Worm (Caenorhabditis elegans) whole organism, late embryonic: Measurements from ENCODE around the gene M117.1.
"Not testable (repeated sequence)": the region's sequence is repeated elsewhere in the genome, so short reads cannot be mapped to it uniquely, and the experiment has no call there.

Experiments
- F13H6.1 ChIP-seq: sonication (generic microtip); optimal IDR thresholded peaks from 2 replicates; lab custom pipeline; 2016; ENCODE audit warnings: missing genetic modification characterization, missing compliant biosample characterization
- K09A11.1 ChIP-seq: sonication (generic microtip); optimal IDR thresholded peaks from 2 replicates; lab custom pipeline; 2017; ENCODE audit warnings: antibody characterized with exemption, mild to moderate bottlenecking, missing genetic modification characterization, missing compliant biosample characterization; ENCODE audit not compliant: insufficient read depth
- T23F11.4 ChIP-seq: fragments of 200-800 bp; sonication (Bioruptor generic); optimal IDR thresholded peaks from 2 replicates; lab custom pipeline; 2018; ENCODE audit warnings: mild to moderate bottlenecking, missing genetic modification characterization, missing compliant biosample characterization
- Y22D7AL.16 ChIP-seq: sonication (generic microtip); optimal IDR thresholded peaks from 2 replicates; lab custom pipeline; 2016; ENCODE audit warnings: missing genetic modification characterization, missing compliant biosample characterization
- ahr-1 ChIP-seq: sonication (generic microtip); optimal IDR thresholded peaks from 2 replicates; lab custom pipeline; 2016; ENCODE audit warnings: missing genetic modification characterization, missing compliant biosample characterization
- ama-1 ChIP-seq: fragments of 150-350 bp; optimal IDR thresholded peaks from 2 replicates; lab custom pipeline; 2014
- ceh-14 ChIP-seq: sonication (generic microtip); optimal IDR thresholded peaks from 2 replicates; lab custom pipeline; 2016; ENCODE audit warnings: missing genotype, missing genetic modification characterization, missing compliant biosample characterization
- ceh-19 ChIP-seq: fragments of 200-800 bp; sonication (Bioruptor generic); optimal IDR thresholded peaks from 2 replicates; lab custom pipeline; 2018; ENCODE audit warnings: mild to moderate bottlenecking, missing genetic modification characterization, missing compliant biosample characterization
- ceh-2 ChIP-seq: sonication (generic microtip); optimal IDR thresholded peaks from 2 replicates; lab custom pipeline; 2016; ENCODE audit warnings: missing genotype, missing genetic modification characterization, missing compliant biosample characterization
- ceh-30 ChIP-seq: fragments of 150-350 bp; optimal IDR thresholded peaks from 2 replicates; lab custom pipeline; 2014; ENCODE audit warnings: missing biosample characterization, missing genetic modification characterization
- ceh-34 ChIP-seq: sonication (generic microtip); optimal IDR thresholded peaks from 2 replicates; lab custom pipeline; 2016; ENCODE audit warnings: mild to moderate bottlenecking, missing genetic modification characterization, missing compliant biosample characterization
- ets-4 ChIP-seq: sonication (generic microtip); optimal IDR thresholded peaks from 2 replicates; lab custom pipeline; 2016; ENCODE audit warnings: missing genetic modification characterization, missing compliant biosample characterization
- fkh-10 ChIP-seq: fragments of 150-350 bp; optimal IDR thresholded peaks from 2 replicates; lab custom pipeline; 2014; ENCODE audit warnings: missing biosample characterization, missing genetic modification reagents, missing genetic modification characterization
- fkh-6 ChIP-seq: sonication (generic microtip); optimal IDR thresholded peaks from 2 replicates; lab custom pipeline; 2016; ENCODE audit warnings: missing genetic modification characterization, missing compliant biosample characterization
- gmeb-2 ChIP-seq: sonication (generic microtip); optimal IDR thresholded peaks from 2 replicates; lab custom pipeline; 2016; ENCODE audit warnings: missing genetic modification characterization, inconsistent platforms, missing compliant biosample characterization
- hlh-13 ChIP-seq: fragments of 200-800 bp; sonication (Bioruptor generic); optimal IDR thresholded peaks from 2 replicates; lab custom pipeline; 2018; ENCODE audit warnings: mild to moderate bottlenecking, missing genetic modification characterization, missing compliant biosample characterization
- hlh-15 ChIP-seq: sonication (generic microtip); optimal IDR thresholded peaks from 2 replicates; lab custom pipeline; 2016; ENCODE audit warnings: missing genetic modification characterization, missing compliant biosample characterization
- hlh-6 ChIP-seq: sonication (generic microtip); optimal IDR thresholded peaks from 2 replicates; lab custom pipeline; 2016; ENCODE audit warnings: missing genotype, missing genetic modification characterization, missing compliant biosample characterization
- mec-3 ChIP-seq: sonication (generic microtip); optimal IDR thresholded peaks from 2 replicates; lab custom pipeline; 2016; ENCODE audit warnings: borderline replicate concordance, missing genetic modification characterization, missing compliant biosample characterization
- nfya-1 ChIP-seq: sonication (generic microtip); optimal IDR thresholded peaks from 2 replicates; lab custom pipeline; 2017; ENCODE audit warnings: missing genetic modification characterization, mild to moderate bottlenecking, missing compliant biosample characterization, antibody characterized with exemption, moderate library complexity
- nhr-11 ChIP-seq: fragments of 150-350 bp; optimal IDR thresholded peaks from 2 replicates; lab custom pipeline; 2014; ENCODE audit warnings: missing biosample characterization, missing genetic modification characterization
- pat-9 ChIP-seq: fragments of 200-800 bp; sonication (Bioruptor generic); optimal IDR thresholded peaks from 2 replicates; lab custom pipeline; 2018; ENCODE audit warnings: mild to moderate bottlenecking, missing genetic modification characterization, moderate library complexity, missing compliant biosample characterization
- pqm-1 ChIP-seq: sonication (generic microtip); optimal IDR thresholded peaks from 2 replicates; lab custom pipeline; 2016; ENCODE audit warnings: missing genetic modification characterization, missing compliant biosample characterization
- rnt-1 ChIP-seq: sonication (generic microtip); optimal IDR thresholded peaks from 2 replicates; lab custom pipeline; 2016; ENCODE audit warnings: missing genetic modification characterization, missing compliant biosample characterization
- sox-4 ChIP-seq: sonication (generic microtip); optimal IDR thresholded peaks from 2 replicates; lab custom pipeline; 2017; ENCODE audit warnings: mild to moderate bottlenecking, missing genetic modification characterization, inconsistent platforms, missing compliant biosample characterization
- syd-9 ChIP-seq: sonication (generic microtip); optimal IDR thresholded peaks from 2 replicates; lab custom pipeline; 2016; ENCODE audit warnings: mild to moderate bottlenecking, missing genetic modification characterization, moderate library complexity, missing compliant biosample characterization
- tbx-7 ChIP-seq: sonication (generic microtip); optimal IDR thresholded peaks from 2 replicates; lab custom pipeline; 2016; ENCODE audit warnings: missing genotype, missing genetic modification characterization, missing compliant biosample characterization
- unc-3 ChIP-seq, 2 experiments: fragments of 200-800 bp in 1 of 2; sonication (Bioruptor generic) in 1 of 2; sonication (generic microtip) in 1 of 2; conservative IDR thresholded peaks in 1 of 2; optimal IDR thresholded peaks in 1 of 2; 2 replicates each; pipeline versions ENCODE4 v1.3.6 to Lab custom; 2016 to 2022; ENCODE audit warnings: missing compliant biosample characterization in 2 of 2, missing genetic modification characterization in 2 of 2, missing genetic modification reagents in 1 of 2
- unc-55 ChIP-seq: sonication (generic microtip); optimal IDR thresholded peaks from 2 replicates; lab custom pipeline; 2017; ENCODE audit warnings: missing biosample characterization, missing genetic modification reagents, missing genetic modification characterization
- unc-86 ChIP-seq: sonication (generic microtip); optimal IDR thresholded peaks from 2 replicates; lab custom pipeline; 2016; ENCODE audit warnings: missing genetic modification characterization, missing compliant biosample characterization
- zip-5 ChIP-seq: sonication (generic microtip); optimal IDR thresholded peaks from 2 replicates; lab custom pipeline; 2016; ENCODE audit warnings: missing genetic modification characterization, missing compliant biosample characterization

Gene M117.1

DNA sequence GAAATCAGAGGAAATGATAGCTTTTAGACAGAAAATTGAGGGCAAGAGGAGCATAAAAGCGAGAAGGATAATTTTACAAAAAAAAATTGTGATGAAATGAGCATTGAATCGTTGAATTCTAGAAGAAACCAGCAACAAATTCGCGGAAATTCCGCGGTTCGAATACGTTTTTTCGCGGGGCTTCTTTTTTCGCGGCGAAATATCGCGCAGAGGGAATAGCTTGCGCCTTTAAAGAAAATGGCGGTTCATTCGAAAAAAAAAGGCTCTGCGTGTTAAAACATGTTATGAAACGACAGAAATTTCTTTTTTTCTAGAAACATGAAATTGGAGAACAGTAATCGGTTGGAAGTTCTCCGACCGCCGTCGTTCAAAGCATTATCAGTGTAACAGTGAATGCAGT, 8.4 kb downstream of the M117.1 start:
- TF ChIP-seq gmeb-2 (tag; lab: Kevin White, UChicago) = no peak
- TF ChIP-seq nfya-1 = peak; percentile 13

DNA sequence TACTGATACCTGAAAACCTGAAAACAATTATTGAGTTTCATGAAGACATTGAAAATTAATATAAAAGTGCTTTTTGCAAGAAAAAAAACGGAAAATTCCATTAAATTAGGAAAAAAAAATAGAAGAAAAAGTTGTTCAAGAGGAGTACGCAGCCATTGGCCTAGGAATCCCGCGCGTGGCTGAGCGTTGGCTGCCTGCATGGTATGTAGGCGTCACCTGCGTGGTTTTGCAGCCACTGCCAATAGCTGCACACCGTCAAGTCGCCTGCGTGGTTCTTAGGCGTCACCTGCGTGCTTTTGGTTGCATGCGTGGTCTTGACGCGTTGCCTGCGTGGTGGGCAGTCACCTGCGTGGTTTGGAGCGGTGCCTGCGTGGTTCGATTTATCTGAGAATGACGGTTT, 14.0 kb downstream of the M117.1 start, which contains the start of gene M117.6:
TSS of gene M117.6 (minus strand) at position 101 of the 400 bp plus-strand sequence.
- TF ChIP-seq unc-86 (tag; lab: Kevin White, UChicago); K09A11.1 (tag; lab: Kevin White, UChicago); nfya-1: not testable (repeated sequence)

DNA sequence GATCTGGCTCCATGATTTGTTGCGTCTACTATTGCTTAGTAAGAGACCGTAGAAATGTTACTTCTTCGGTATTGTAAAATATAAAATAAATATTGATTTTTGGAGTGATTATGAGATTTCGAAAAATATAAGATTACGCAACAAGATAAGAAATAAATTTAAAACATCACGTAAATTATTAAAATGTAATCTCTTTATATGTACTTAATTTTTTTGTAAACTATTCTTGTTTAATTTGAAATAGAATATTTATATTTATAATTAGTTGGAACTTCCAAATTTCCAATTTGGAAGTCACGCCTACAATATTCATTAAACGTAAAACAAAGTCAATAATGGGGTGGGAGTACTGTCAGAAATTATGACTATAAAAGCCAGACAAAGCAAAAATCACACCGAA, 19.4 kb downstream of the M117.1 start, which contains the start of gene M117.4:
TSS of gene M117.4 (minus strand) at position 101 of the 400 bp plus-strand sequence.
- no peak for TF ChIP-seq syd-9 (tag; lab: Kevin White, UChicago)

DNA sequence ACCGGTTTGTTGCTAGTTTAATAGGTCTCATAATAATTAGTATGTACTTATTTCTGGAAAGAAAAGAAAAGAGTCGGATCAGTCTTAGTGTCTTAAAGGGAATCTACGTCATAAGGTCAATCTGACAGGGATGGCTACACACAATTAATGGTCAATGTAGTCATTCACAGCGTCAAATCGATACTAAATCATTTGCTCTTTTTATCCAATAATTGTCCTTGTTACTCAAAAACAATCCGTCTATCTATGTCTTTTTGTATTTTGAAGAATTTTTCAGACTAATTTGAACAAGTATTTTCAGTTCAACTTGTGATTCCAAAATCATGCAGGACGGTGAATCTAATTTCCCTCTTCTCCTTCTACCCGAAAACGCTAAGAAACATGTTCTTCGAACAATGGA, 24.6 kb downstream of the M117.1 start, which contains the start of gene fbxb-3:
TSS of gene fbxb-3 (plus strand) at position 301 of the 400 bp plus-strand sequence.
- TF ChIP-seq ceh-19 (GFP tag; lab: Kevin White, UChicago) (no peak), F13H6.1 (tag; lab: Kevin White, UChicago) (no peak), hlh-15 (tag; lab: Kevin White, UChicago) (no peak), ceh-34 (tag; lab: Kevin White, UChicago) (no peak), hlh-13 (GFP tag; lab: Kevin White, UChicago) (no peak), sox-4 (tag; lab: Kevin White, UChicago) (no peak), ama-1 (no peak), tbx-7 (tag; lab: Kevin White, UChicago) (no peak), fkh-10 (GFP tag; lab: Kevin White, UChicago) (no peak), ceh-30 (tag; lab: Kevin White, UChicago) (no peak), unc-86 (tag; lab: Kevin White, UChicago) (no peak), mec-3 (tag; lab: Kevin White, UChicago) (no peak)

DNA sequence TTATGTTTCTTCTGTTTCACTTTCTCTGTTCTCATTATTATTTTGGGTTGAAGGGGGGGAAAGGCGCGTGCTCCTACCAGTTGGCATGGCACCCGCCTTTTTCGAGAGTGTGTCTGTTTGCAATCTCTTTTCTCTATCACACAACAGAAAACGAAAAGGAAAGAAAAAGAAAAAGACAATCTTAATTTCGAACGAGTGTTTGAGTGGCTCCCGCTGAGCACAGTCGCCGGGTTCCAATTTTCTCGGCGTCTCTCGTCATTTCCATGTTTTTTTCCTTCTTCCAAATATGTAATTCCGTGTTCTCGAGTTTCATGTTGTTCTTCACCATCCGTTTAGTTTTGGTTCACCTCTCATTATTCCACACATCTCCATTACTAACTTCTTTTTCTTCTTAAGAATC, 28.1 kb downstream of the M117.1 start, which contains the start of gene F38H4.3:
TSS of gene F38H4.3 (plus strand) at position 301 of the 400 bp plus-strand sequence.
- TF ChIP-seq T23F11.4 (GFP tag; lab: Kevin White, UChicago) (no peak), hlh-6 (no peak), ets-4 (no peak), pat-9 (no peak), F13H6.1 (tag; lab: Kevin White, UChicago) (no peak), nhr-11 (tag; lab: Kevin White, UChicago) (no peak), rnt-1 (tag; lab: Kevin White, UChicago) (no peak), sox-4 (tag; lab: Kevin White, UChicago) (no peak), pqm-1 (tag; lab: Kevin White, UChicago) (no peak), unc-3 (GFP tag; conservative IDR thresholded peaks at IDR 0.05; lab: Robert Waterston, UW) (no peak), unc-3 (tag; optimal IDR thresholded peaks at IDR 0.05; lab: Kevin White, UChicago) (no peak), Y22D7AL.16 (tag; lab: Kevin White, UChicago) (no peak), hlh-13 (GFP tag; lab: Kevin White, UChicago) (no peak), ceh-2 (tag; lab: Kevin White, UChicago) (no peak)

DNA sequence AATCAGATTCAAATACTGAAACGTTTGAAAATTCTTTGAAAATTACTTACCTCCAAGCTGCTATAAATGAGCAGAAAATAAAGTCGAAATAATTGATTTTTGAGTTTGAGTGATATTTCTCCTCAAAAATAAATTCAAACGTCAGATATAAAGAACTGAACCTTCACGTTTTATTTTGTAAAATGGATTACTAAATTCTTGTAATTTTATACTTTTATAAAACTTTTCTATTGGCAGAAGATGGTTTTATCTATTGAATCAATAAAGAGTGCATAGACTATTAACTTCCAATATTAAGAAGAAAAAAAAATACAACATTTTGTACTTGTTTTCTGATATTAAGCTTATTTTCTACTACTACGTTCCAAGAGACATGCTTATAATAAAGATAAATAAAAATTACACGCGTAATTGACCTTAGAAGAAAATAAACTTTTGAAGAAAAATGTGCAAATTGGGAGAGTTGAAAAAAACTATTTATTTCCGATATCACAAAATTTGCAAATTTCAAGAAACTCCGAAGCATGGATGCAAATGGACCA, 33.8 kb downstream of the M117.1 start, which contains the start of the genes F38H4.6 and F38H4.4:
TSS of gene F38H4.6 (minus strand) at position 101 of the 542 bp plus-strand sequence.
TSS of gene F38H4.4 (plus strand) at position 492 of the 542 bp plus-strand sequence.
- TF ChIP-seq fkh-6 (tag; lab: Kevin White, UChicago) (no peak), hlh-13 (GFP tag; lab: Kevin White, UChicago) (no peak), unc-55 (no peak), zip-5 (tag; lab: Kevin White, UChicago) (no peak), sox-4 (tag; lab: Kevin White, UChicago) (no peak), rnt-1 (tag; lab: Kevin White, UChicago) (no peak), ets-4 (no peak), T23F11.4 (GFP tag; lab: Kevin White, UChicago) (no peak), unc-86 (tag; lab: Kevin White, UChicago) (no peak), ceh-2 (tag; lab: Kevin White, UChicago) (no peak), ceh-14 (tag; lab: Kevin White, UChicago) (no peak), tbx-7 (tag; lab: Kevin White, UChicago) (no peak), Y22D7AL.16 (tag; lab: Kevin White, UChicago) (no peak), nhr-11 (tag; lab: Kevin White, UChicago) (no peak), ahr-1 (tag; lab: Kevin White, UChicago) (no peak), fkh-10 (GFP tag; lab: Kevin White, UChicago) (no peak)
